Comparison of ENCODE assay signal across 1 fruit fly cellular context in genomic region chr3R:23933684-23934575, dm6.
TF ChIP-seq lines count a peak whose summit lies in the region.

Gene CG5854, plus strand, starts transcription at chr3R:23933912.

TF ChIP-seq in whole organism, embryonic, 481 proteins besides CTCF, POLR2A, EP300 and RAD21 (continued from another document and continues in another):
- TF ChIP-seq NfI (GFP tag; optimal IDR thresholded peaks at IDR 0.05; lab: Kevin White, UChicago) (peak; percentile 82), zf30C (GFP tag; optimal IDR thresholded peaks at IDR 0.05; lab: Kevin White, UChicago) (no peak), CG7745 (tag; optimal IDR thresholded peaks at IDR 0.05; lab: Kevin White, UChicago) (no peak), CG11085 (GFP tag; IDR thresholded peaks at IDR 0.05; lab: Robert Waterston, UW) (no peak), Hr51 (GFP tag; optimal IDR thresholded peaks at IDR 0.05; lab: Kevin White, UChicago) (peak; percentile 57 to 78), HmgZ (tag; optimal IDR thresholded peaks at IDR 0.05; lab: Kevin White, UChicago) (peak; percentile 52), CG4424 (GFP tag; optimal IDR thresholded peaks at IDR 0.05; lab: Kevin White, UChicago) (peak; percentile 79), CG9215 (GFP tag; IDR thresholded peaks at IDR 0.05; lab: Robert Waterston, UW) (0 out of 2 replicates have a peak, but pooled peaks have one; percentile 12), CG17328 (GFP tag; IDR thresholded peaks at IDR 0.05; lab: Robert Waterston, UW) (peak; percentile 88), zfh1 (GFP tag; IDR thresholded peaks at IDR 0.05; lab: Robert Waterston, UW) (peak; percentile 92), her (GFP tag; optimal IDR thresholded peaks at IDR 0.05; lab: Kevin White, UChicago) (peak; percentile 65), Blimp-1 (GFP tag; optimal IDR thresholded peaks at IDR 0.05; lab: Kevin White, UChicago) (peak; percentile 75), ems (GFP tag; optimal IDR thresholded peaks at IDR 0.05; lab: Kevin White, UChicago) (peak; percentile 78), Awh (GFP tag; IDR thresholded peaks at IDR 0.05; lab: Robert Waterston, UW) (peak; percentile 92), CG11093 (GFP tag; IDR thresholded peaks at IDR 0.05; lab: Robert Waterston, UW) (0 out of 3 replicates have a peak, but pooled peaks have one; percentile 53), z (GFP tag; IDR thresholded peaks at IDR 0.05; lab: Robert Waterston, UW) (0 out of 3 replicates have a peak, but pooled peaks have one; percentile 42), jumu (GFP tag; optimal IDR thresholded peaks at IDR 0.05; lab: Kevin White, UChicago) (peak; percentile 5), CG18764 (GFP tag; optimal IDR thresholded peaks at IDR 0.05; lab: Kevin White, UChicago) (peak; percentile 45), corto (GFP tag; optimal IDR thresholded peaks at IDR 0.05; lab: Kevin White, UChicago) (no peak), CkIIα-i1 (GFP tag; IDR thresholded peaks at IDR 0.05; lab: Robert Waterston, UW) (no peak), CG14014 (GFP tag; IDR thresholded peaks at IDR 0.05; lab: Robert Waterston, UW) (peak; percentile 66; the same call in 1 of the 2 replicates), slbo (GFP tag; IDR thresholded peaks at IDR 0.05; lab: Robert Waterston, UW) (peak; percentile 65), CG8924 (tag; optimal IDR thresholded peaks at IDR 0.05; lab: Kevin White, UChicago) (peak; percentile 73), CG7928 (GFP tag; optimal IDR thresholded peaks at IDR 0.05; lab: Kevin White, UChicago) (peak; percentile 19), cwo (GFP tag; optimal IDR thresholded peaks at IDR 0.05; lab: Kevin White, UChicago) (peak; percentile 68), jing (GFP tag; optimal IDR thresholded peaks at IDR 0.05; lab: Kevin White, UChicago) (no peak), run (tag; optimal IDR thresholded peaks at IDR 0.05; lab: Kevin White, UChicago) (peak; percentile 38), CG10274 (GFP tag; optimal IDR thresholded peaks at IDR 0.05; lab: Kevin White, UChicago) (peak; percentile 45), maf-S (GFP tag; optimal IDR thresholded peaks at IDR 0.05; lab: Kevin White, UChicago) (peak; percentile 42), twi (tag; optimal IDR thresholded peaks at IDR 0.05; lab: Kevin White, UChicago) (peak; percentile 15), C15 (GFP tag; IDR thresholded peaks at IDR 0.05; lab: Robert Waterston, UW) (0 out of 3 replicates have a peak, but pooled peaks have one; percentile 58), CG2202 (tag; optimal IDR thresholded peaks at IDR 0.05; lab: Kevin White, UChicago) (peak; percentile 56), ase (GFP tag; IDR thresholded peaks at IDR 0.05; lab: Robert Waterston, UW) (peak; percentile 69; the same call in 2 of the 3 replicates), prd (optimal IDR thresholded peaks at IDR 0.05; lab: Kevin White, UChicago) (no peak), prd (GFP tag; IDR thresholded peaks at IDR 0.05; lab: Robert Waterston, UW) (peak; percentile 74), ttk (GFP tag; IDR thresholded peaks at IDR 0.05; lab: Robert Waterston, UW) (peak; percentile 49), phol (tag; optimal IDR thresholded peaks at IDR 0.05; lab: Kevin White, UChicago) (peak; percentile 72), hbn (GFP tag; IDR thresholded peaks at IDR 0.05; lab: Robert Waterston, UW; ENCODE audit: partially characterized antibody) (no peak), CG13894 (tag; optimal IDR thresholded peaks at IDR 0.05; lab: Kevin White, UChicago) (no peak), Atf3 (GFP tag; optimal IDR thresholded peaks at IDR 0.05; lab: Kevin White, UChicago) (peak; percentile 56), Pdp1 (GFP tag; optimal IDR thresholded peaks at IDR 0.05; lab: Kevin White, UChicago) (peak; percentile 58 to 71), CG9727 (GFP tag; optimal IDR thresholded peaks at IDR 0.05; lab: Kevin White, UChicago) (peak; percentile 53), CG6654 (GFP tag; optimal IDR thresholded peaks at IDR 0.05; lab: Kevin White, UChicago) (peak; percentile 69), CG12659 (GFP tag; optimal IDR thresholded peaks at IDR 0.05; lab: Kevin White, UChicago) (peak; percentile 69), CG32772 (GFP tag; IDR thresholded peaks at IDR 0.05; lab: Robert Waterston, UW) (peak; percentile 37; the same call in 1 of the 2 replicates), CG34224 (GFP tag; IDR thresholded peaks at IDR 0.05; lab: Robert Waterston, UW; ENCODE audit: partially characterized antibody) (no peak), Lhr (GFP tag; optimal IDR thresholded peaks at IDR 0.05; lab: Kevin White, UChicago) (peak; percentile 55), CG6791 (GFP tag; IDR thresholded peaks at IDR 0.05; lab: Robert Waterston, UW; ENCODE audit: partially characterized antibody) (no peak), Oli (tag; optimal IDR thresholded peaks at IDR 0.05; lab: Kevin White, UChicago) (peak; percentile 83), Mad (GFP tag; optimal IDR thresholded peaks at IDR 0.05; lab: Kevin White, UChicago) (peak; percentile 68), Atf6 (GFP tag; IDR thresholded peaks at IDR 0.05; lab: Robert Waterston, UW) (peak; percentile 37; the same call in 1 of the 2 replicates), kah (GFP tag; optimal IDR thresholded peaks at IDR 0.05; lab: Kevin White, UChicago) (no peak), CG11696 (GFP tag; IDR thresholded peaks at IDR 0.05; lab: Robert Waterston, UW) (0 out of 2 replicates have a peak, but pooled peaks have one; percentile 43), CG4360 (GFP tag; IDR thresholded peaks at IDR 0.05; lab: Robert Waterston, UW) (peak; percentile 68), otp (GFP tag; IDR thresholded peaks at IDR 0.05; lab: Robert Waterston, UW) (peak; percentile 89), CG13624 (GFP tag; optimal IDR thresholded peaks at IDR 0.05; lab: Kevin White, UChicago) (peak; percentile 28), H2.0 (GFP tag; IDR thresholded peaks at IDR 0.05; lab: Robert Waterston, UW) (peak; percentile 76), dpn (GFP tag; optimal IDR thresholded peaks at IDR 0.05; lab: Kevin White, UChicago) (peak; percentile 54 to 85), Neu2 (GFP tag; optimal IDR thresholded peaks at IDR 0.05; lab: Kevin White, UChicago; ENCODE audit: borderline replicate concordance) (no peak), Lpt (GFP tag; optimal IDR thresholded peaks at IDR 0.05; lab: Kevin White, UChicago) (no peak), unc-4 (GFP tag; IDR thresholded peaks at IDR 0.05; lab: Robert Waterston, UW; ENCODE audit: partially characterized antibody) (no peak), vvl (GFP tag; IDR thresholded peaks at IDR 0.05; lab: Robert Waterston, UW) (peak; percentile 88), CG6689 (GFP tag; IDR thresholded peaks at IDR 0.05; lab: Robert Waterston, UW) (peak; percentile 73), nerfin-1 (tag; optimal IDR thresholded peaks at IDR 0.05; lab: Kevin White, UChicago) (peak; percentile 51), CG8765 (GFP tag; IDR thresholded peaks at IDR 0.05; lab: Robert Waterston, UW) (no peak), ap (GFP tag; IDR thresholded peaks at IDR 0.05; lab: Robert Waterston, UW) (peak; percentile 75), CG15269 (tag; optimal IDR thresholded peaks at IDR 0.05; lab: Kevin White, UChicago) (peak; percentile 77), mirr (GFP tag; optimal IDR thresholded peaks at IDR 0.05; lab: Kevin White, UChicago) (no peak), CG9817 (tag; optimal IDR thresholded peaks at IDR 0.05; lab: Kevin White, UChicago) (peak; percentile 11), CG30403 (GFP tag; optimal IDR thresholded peaks at IDR 0.05; lab: Kevin White, UChicago) (peak; percentile 70), MBD-R2 (GFP tag; IDR thresholded peaks at IDR 0.05; lab: Robert Waterston, UW) (peak; percentile 57; the same call in 1 of the 2 replicates), CG10431 (GFP tag; optimal IDR thresholded peaks at IDR 0.05; lab: Kevin White, UChicago) (no peak), wor (GFP tag; IDR thresholded peaks at IDR 0.05; lab: Robert Waterston, UW) (peak; percentile 48), CG3407 (GFP tag; optimal IDR thresholded peaks at IDR 0.05; lab: Kevin White, UChicago) (peak; percentile 74), CG3281 (GFP tag; optimal IDR thresholded peaks at IDR 0.05; lab: Kevin White, UChicago) (peak; percentile 79), HLH4C (GFP tag; IDR thresholded peaks at IDR 0.05; lab: Robert Waterston, UW; ENCODE audit: partially characterized antibody) (no peak), bigmax (GFP tag; optimal IDR thresholded peaks at IDR 0.05; lab: Kevin White, UChicago) (peak; percentile 93), Trl (optimal IDR thresholded peaks at IDR 0.05; lab: Kevin White, UChicago) (no peak), Trl (GFP tag; optimal IDR thresholded peaks at IDR 0.05; lab: Kevin White, UChicago) (peak; percentile 76), kni (GFP tag; optimal IDR thresholded peaks at IDR 0.05; lab: Kevin White, UChicago) (no peak), CG12391 (tag; optimal IDR thresholded peaks at IDR 0.05; lab: Kevin White, UChicago) (peak; percentile 70), CG13296 (GFP tag; optimal IDR thresholded peaks at IDR 0.05; lab: Kevin White, UChicago) (peak; percentile 30), tll (GFP tag; optimal IDR thresholded peaks at IDR 0.05; lab: Kevin White, UChicago) (no peak), dan (GFP tag; IDR thresholded peaks at IDR 0.05; lab: Robert Waterston, UW) (no peak), CG2875 (GFP tag; optimal IDR thresholded peaks at IDR 0.05; lab: Kevin White, UChicago) (peak; percentile 74), CHES-1-like (GFP tag; optimal IDR thresholded peaks at IDR 0.05; lab: Kevin White, UChicago) (peak; percentile 64), CG7839 (tag; optimal IDR thresholded peaks at IDR 0.05; lab: Kevin White, UChicago) (peak; percentile 70), CG8290 (GFP tag; optimal IDR thresholded peaks at IDR 0.05; lab: Kevin White, UChicago) (no peak), CG8290 (tag; optimal IDR thresholded peaks at IDR 0.05; lab: Kevin White, UChicago) (peak in 1 of 2 experiments; percentile 90), CG1602 (GFP tag; optimal IDR thresholded peaks at IDR 0.05; lab: Kevin White, UChicago) (peak; percentile 39), tin (GFP tag; optimal IDR thresholded peaks at IDR 0.05; lab: Kevin White, UChicago) (peak; percentile 77), HLH54F (GFP tag; optimal IDR thresholded peaks at IDR 0.05; lab: Kevin White, UChicago) (peak; percentile 38), CG10654 (GFP tag; optimal IDR thresholded peaks at IDR 0.05; lab: Kevin White, UChicago) (peak; percentile 66), schlank (tag; optimal IDR thresholded peaks at IDR 0.05; lab: Kevin White, UChicago) (peak; percentile 42), CG14860 (GFP tag; IDR thresholded peaks at IDR 0.05; lab: Robert Waterston, UW; ENCODE audit: partially characterized antibody) (no peak), nom (GFP tag; optimal IDR thresholded peaks at IDR 0.05; lab: Kevin White, UChicago) (peak; percentile 95), CG14965 (GFP tag; optimal IDR thresholded peaks at IDR 0.05; lab: Kevin White, UChicago; ENCODE audit: borderline replicate concordance) (no peak), D19A (tag; optimal IDR thresholded peaks at IDR 0.05; lab: Kevin White, UChicago) (peak; percentile 51), NC2α (GFP tag; optimal IDR thresholded peaks at IDR 0.05; lab: Kevin White, UChicago) (peak; percentile 68), unpg (GFP tag; optimal IDR thresholded peaks at IDR 0.05; lab: Kevin White, UChicago) (peak; percentile 87), CG17385 (GFP tag; optimal IDR thresholded peaks at IDR 0.05; lab: Kevin White, UChicago) (peak; percentile 89), grn (GFP tag; optimal IDR thresholded peaks at IDR 0.05; lab: Kevin White, UChicago) (peak; percentile 52), Drgx (GFP tag; IDR thresholded peaks at IDR 0.05; lab: Robert Waterston, UW) (peak; percentile 98), gsb (GFP tag; IDR thresholded peaks at IDR 0.05; lab: Robert Waterston, UW) (peak; percentile 33; the same call in 1 of the 2 replicates), Usf (GFP tag; optimal IDR thresholded peaks at IDR 0.05; lab: Kevin White, UChicago) (peak; percentile 24), CG16813 (GFP tag; IDR thresholded peaks at IDR 0.05; lab: Robert Waterston, UW; ENCODE audit: partially characterized antibody) (peak; percentile 38; the same call in 1 of the 3 replicates), CG17186 (GFP tag; optimal IDR thresholded peaks at IDR 0.05; lab: Kevin White, UChicago) (peak; percentile 11), dati (GFP tag; IDR thresholded peaks at IDR 0.05; lab: Robert Waterston, UW) (peak; percentile 55; the same call in 1 of the 2 replicates), pho (GFP tag; optimal IDR thresholded peaks at IDR 0.05; lab: Kevin White, UChicago) (peak; percentile 22), CG13287 (GFP tag; IDR thresholded peaks at IDR 0.05; lab: Robert Waterston, UW; ENCODE audit: partially characterized antibody) (peak; percentile 32; the same call in 1 of the 2 replicates), Sox102F (GFP tag; optimal IDR thresholded peaks at IDR 0.05; lab: Kevin White, UChicago) (peak; percentile 86), Jarid2 (GFP tag; optimal IDR thresholded peaks at IDR 0.05; lab: Kevin White, UChicago) (peak; percentile 21), pzg (GFP tag; optimal IDR thresholded peaks at IDR 0.05; lab: Kevin White, UChicago) (peak; percentile 81), Hand (GFP tag; optimal IDR thresholded peaks at IDR 0.05; lab: Kevin White, UChicago) (peak; percentile 49), hb (GFP tag; IDR thresholded peaks at IDR 0.05; lab: Robert Waterston, UW; ENCODE audit: partially characterized antibody) (no peak), CG17361 (GFP tag; IDR thresholded peaks at IDR 0.05; lab: Robert Waterston, UW) (peak; percentile 73), CG2129 (GFP tag; IDR thresholded peaks at IDR 0.05; lab: Robert Waterston, UW; ENCODE audit: partially characterized antibody) (no peak), NC2β (GFP tag; optimal IDR thresholded peaks at IDR 0.05; lab: Kevin White, UChicago) (peak; percentile 75), CG14710 (tag; optimal IDR thresholded peaks at IDR 0.05; lab: Kevin White, UChicago) (peak; percentile 27), CG10959 (GFP tag; IDR thresholded peaks at IDR 0.05; lab: Robert Waterston, UW) (peak; percentile 42; the same call in 1 of the 2 replicates), ssp (GFP tag; IDR thresholded peaks at IDR 0.05; lab: Robert Waterston, UW) (peak; percentile 49; the same call in 1 of the 2 replicates), CG9932 (GFP tag; IDR thresholded peaks at IDR 0.05; lab: Robert Waterston, UW) (0 out of 2 replicates have a peak, but pooled peaks have one; percentile 24), CG9609 (GFP tag; optimal IDR thresholded peaks at IDR 0.05; lab: Kevin White, UChicago) (peak; percentile 61), CG18476 (GFP tag; optimal IDR thresholded peaks at IDR 0.05; lab: Kevin White, UChicago) (peak; percentile 52), btn (GFP tag; optimal IDR thresholded peaks at IDR 0.05; lab: Kevin White, UChicago) (peak; percentile 67), trem (tag; optimal IDR thresholded peaks at IDR 0.05; lab: Kevin White, UChicago) (peak; percentile 59), Fer1 (GFP tag; optimal IDR thresholded peaks at IDR 0.05; lab: Kevin White, UChicago) (peak; percentile 64)
